Fruit fly (Drosophila melanogaster) S2 (cell line): ENCODE results near the gene Prp18.

Experiments
- CG8478 ChIP-seq: fragments of >200 bp; optimal IDR thresholded peaks from 2 replicates; lab custom pipeline; 2018
- CTCF ChIP-seq, 2 experiments: fragments of >200 bp; optimal IDR thresholded peaks; 2 replicates each; lab custom pipeline; 2018

DNA sequence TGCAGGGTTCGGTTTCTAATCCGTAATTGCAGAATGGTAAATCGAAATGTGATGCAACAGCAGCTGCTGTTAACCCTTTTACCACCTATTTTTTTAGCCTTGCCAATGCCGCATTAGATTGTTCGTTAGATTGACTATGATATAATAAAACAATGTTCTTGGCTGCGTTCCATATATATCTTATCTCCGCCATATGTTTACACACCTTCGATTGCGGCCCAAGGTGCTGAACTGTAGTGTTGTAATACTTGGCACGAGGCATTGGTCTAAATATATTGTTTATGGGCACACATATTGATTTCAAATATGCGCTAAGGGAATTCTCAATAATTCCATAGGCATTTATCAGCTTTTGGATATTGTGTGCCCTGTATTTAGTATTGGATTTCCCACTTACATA, 39.4 kb downstream of the Prp18 start:
- no peak for TF ChIP-seq CTCF (optimal IDR thresholded peaks at IDR 0.05; lab: Kevin White, UChicago)
- TF ChIP-seq CG8478 (lab: Kevin White, UChicago), result no peak
